Worm (Caenorhabditis elegans): Measurements from ENCODE around the gene T06F4.1.

The T06F4.1 gene

ce11 chrX:4075934-4076333 lies 3.2 kb downstream of the T06F4.1 start:
- no peak for TF ChIP-seq ceh-13 (GFP tag; optimal IDR thresholded peaks at IDR 0.05)
- TF ChIP-seq ama-1 (optimal IDR thresholded peaks at IDR 0.05): no peak
- no peak for TF ChIP-seq B0310.2 (tag; optimal IDR thresholded peaks at IDR 0.05)
- TF ChIP-seq F13C5.2 (tag; optimal IDR thresholded peaks at IDR 0.05): no peak
- no peak for TF ChIP-seq ets-7 (tag; optimal IDR thresholded peaks at IDR 0.05)
- TF ChIP-seq scrt-1 (GFP tag; IDR thresholded peaks at IDR 0.05): no peak
- TF ChIP-seq tra-4 (tag; optimal IDR thresholded peaks at IDR 0.05): no peak
- no peak for TF ChIP-seq sea-1 (GFP tag; conservative IDR thresholded peaks at IDR 0.05)
- no peak for TF ChIP-seq tbx-37 (GFP tag; conservative IDR thresholded peaks at IDR 0.05)
- TF ChIP-seq pes-1 (GFP tag; IDR thresholded peaks at IDR 0.05): no peak
- no peak for TF ChIP-seq hmg-4 (GFP tag; optimal IDR thresholded peaks at IDR 0.05)

DNA sequence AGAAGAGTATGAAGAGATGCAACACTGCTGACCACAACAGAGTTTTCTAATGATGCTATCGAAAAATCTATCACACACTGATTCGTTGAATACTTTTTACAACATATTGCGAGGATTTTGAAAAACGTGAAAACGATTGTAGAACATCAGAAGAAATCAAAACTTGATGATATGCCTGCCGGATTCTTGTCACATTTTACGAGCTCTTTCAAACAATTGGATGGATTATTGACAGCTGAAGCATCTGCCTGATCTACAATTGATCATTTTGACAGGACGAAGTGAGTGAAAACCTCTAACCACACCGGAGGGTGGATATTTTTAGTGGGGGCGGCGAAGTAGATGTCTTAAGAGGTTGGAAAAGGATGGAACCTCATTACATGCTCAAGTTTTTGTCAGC lies 6.7 kb downstream of the T06F4.1 start:
- TF ChIP-seq hnd-1 (tag; optimal IDR thresholded peaks at IDR 0.05) (no peak), scrt-1 (GFP tag; IDR thresholded peaks at IDR 0.05) (no peak), ceh-36 (tag; optimal IDR thresholded peaks at IDR 0.05) (no peak), hmbx-1 (tag; optimal IDR thresholded peaks at IDR 0.05) (no peak), flt-1 (GFP tag; IDR thresholded peaks at IDR 0.05) (no peak), pes-1 (GFP tag; IDR thresholded peaks at IDR 0.05) (no peak), sea-1 (GFP tag; conservative IDR thresholded peaks at IDR 0.05) (no peak), ama-1 (optimal IDR thresholded peaks at IDR 0.05) (no peak), ceh-13 (GFP tag; optimal IDR thresholded peaks at IDR 0.05) (no peak), tbx-37 (GFP tag; conservative IDR thresholded peaks at IDR 0.05) (no peak), F13C5.2 (tag; optimal IDR thresholded peaks at IDR 0.05) (no peak), B0310.2 (tag; optimal IDR thresholded peaks at IDR 0.05) (no peak), ets-7 (tag; optimal IDR thresholded peaks at IDR 0.05) (no peak), aly-1 (tag; optimal IDR thresholded peaks at IDR 0.05) (no peak), hmg-4 (GFP tag; optimal IDR thresholded peaks at IDR 0.05) (no peak), tbx-11 (GFP tag; IDR thresholded peaks at IDR 0.05) (no peak)

ce11 chrX:4068180-4068579 lies 11.0 kb downstream of the T06F4.1 start:
- no peak for TF ChIP-seq tbx-37 (GFP tag; conservative IDR thresholded peaks at IDR 0.05)
- no peak for TF ChIP-seq hmbx-1 (tag; optimal IDR thresholded peaks at IDR 0.05)
- TF ChIP-seq hmg-4 (GFP tag; optimal IDR thresholded peaks at IDR 0.05): no peak
- no peak for TF ChIP-seq ama-1 (optimal IDR thresholded peaks at IDR 0.05)
- TF ChIP-seq pes-1 (GFP tag; IDR thresholded peaks at IDR 0.05): no peak
- TF ChIP-seq tbx-11 (GFP tag; IDR thresholded peaks at IDR 0.05): no peak
- TF ChIP-seq flt-1 (GFP tag; IDR thresholded peaks at IDR 0.05): no peak
- TF ChIP-seq aly-1 (tag; optimal IDR thresholded peaks at IDR 0.05): no peak
- TF ChIP-seq tra-4 (tag; optimal IDR thresholded peaks at IDR 0.05): no peak
- TF ChIP-seq ceh-36 (tag; optimal IDR thresholded peaks at IDR 0.05): no peak
- TF ChIP-seq B0310.2 (tag; optimal IDR thresholded peaks at IDR 0.05): no peak
- TF ChIP-seq scrt-1 (GFP tag; IDR thresholded peaks at IDR 0.05): no peak
- no peak for TF ChIP-seq ceh-13 (GFP tag; optimal IDR thresholded peaks at IDR 0.05)
- TF ChIP-seq hnd-1 (tag; optimal IDR thresholded peaks at IDR 0.05): no peak
- TF ChIP-seq F13C5.2 (tag; optimal IDR thresholded peaks at IDR 0.05): no peak
- TF ChIP-seq sea-1 (GFP tag; conservative IDR thresholded peaks at IDR 0.05): no peak
- TF ChIP-seq ets-7 (tag; optimal IDR thresholded peaks at IDR 0.05): no peak

DNA sequence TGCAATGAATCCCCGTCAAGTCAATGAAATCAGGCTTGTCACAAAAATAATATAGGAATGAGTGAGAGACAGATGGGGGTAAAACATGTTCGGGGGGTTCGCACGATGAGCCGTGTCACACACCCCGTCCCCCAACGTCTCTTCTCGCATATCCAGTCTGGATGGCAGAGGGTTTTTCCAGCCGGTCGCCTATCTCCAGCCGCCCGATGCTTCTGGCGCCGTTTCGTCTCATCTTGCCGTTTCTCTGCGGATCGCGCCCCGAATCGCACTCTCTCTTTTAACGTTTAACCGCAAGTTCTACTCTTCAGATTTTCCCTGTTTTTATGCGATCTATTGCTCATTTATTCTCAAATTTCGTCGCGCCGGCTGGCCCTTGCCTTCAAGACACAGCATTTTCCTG lies 17.2 kb downstream of the T06F4.1 start:
- TF ChIP-seq aly-1 (tag; optimal IDR thresholded peaks at IDR 0.05) (no peak), F13C5.2 (tag; optimal IDR thresholded peaks at IDR 0.05) (no peak), tbx-11 (GFP tag; IDR thresholded peaks at IDR 0.05) (no peak), sea-1 (GFP tag; conservative IDR thresholded peaks at IDR 0.05) (no peak), tra-4 (tag; optimal IDR thresholded peaks at IDR 0.05) (no peak), ceh-13 (GFP tag; optimal IDR thresholded peaks at IDR 0.05) (no peak), hnd-1 (tag; optimal IDR thresholded peaks at IDR 0.05) (no peak), pes-1 (GFP tag; IDR thresholded peaks at IDR 0.05) (no peak), tbx-37 (GFP tag; conservative IDR thresholded peaks at IDR 0.05) (no peak), ama-1 (optimal IDR thresholded peaks at IDR 0.05) (no peak), ceh-36 (tag; optimal IDR thresholded peaks at IDR 0.05) (no peak), ets-7 (tag; optimal IDR thresholded peaks at IDR 0.05) (no peak), scrt-1 (GFP tag; IDR thresholded peaks at IDR 0.05) (no peak), flt-1 (GFP tag; IDR thresholded peaks at IDR 0.05) (no peak), B0310.2 (tag; optimal IDR thresholded peaks at IDR 0.05) (no peak), hmg-4 (GFP tag; optimal IDR thresholded peaks at IDR 0.05) (no peak), hmbx-1 (tag; optimal IDR thresholded peaks at IDR 0.05) (no peak)

ce11 chrX:4021967-4022366 lies 57.2 kb downstream of the T06F4.1 start, which contains the start of gene acr-10:
acr-10 (plus strand) TSS chrX:4022267.
- no peak for TF ChIP-seq ama-1 (optimal IDR thresholded peaks at IDR 0.05)
- no peak for TF ChIP-seq tbx-37 (GFP tag; conservative IDR thresholded peaks at IDR 0.05)
- no peak for TF ChIP-seq B0310.2 (tag; optimal IDR thresholded peaks at IDR 0.05)
- TF ChIP-seq ceh-13 (GFP tag; optimal IDR thresholded peaks at IDR 0.05): no peak
- TF ChIP-seq aly-1 (tag; optimal IDR thresholded peaks at IDR 0.05): no peak
- no peak for TF ChIP-seq tbx-11 (GFP tag; IDR thresholded peaks at IDR 0.05)

DNA sequence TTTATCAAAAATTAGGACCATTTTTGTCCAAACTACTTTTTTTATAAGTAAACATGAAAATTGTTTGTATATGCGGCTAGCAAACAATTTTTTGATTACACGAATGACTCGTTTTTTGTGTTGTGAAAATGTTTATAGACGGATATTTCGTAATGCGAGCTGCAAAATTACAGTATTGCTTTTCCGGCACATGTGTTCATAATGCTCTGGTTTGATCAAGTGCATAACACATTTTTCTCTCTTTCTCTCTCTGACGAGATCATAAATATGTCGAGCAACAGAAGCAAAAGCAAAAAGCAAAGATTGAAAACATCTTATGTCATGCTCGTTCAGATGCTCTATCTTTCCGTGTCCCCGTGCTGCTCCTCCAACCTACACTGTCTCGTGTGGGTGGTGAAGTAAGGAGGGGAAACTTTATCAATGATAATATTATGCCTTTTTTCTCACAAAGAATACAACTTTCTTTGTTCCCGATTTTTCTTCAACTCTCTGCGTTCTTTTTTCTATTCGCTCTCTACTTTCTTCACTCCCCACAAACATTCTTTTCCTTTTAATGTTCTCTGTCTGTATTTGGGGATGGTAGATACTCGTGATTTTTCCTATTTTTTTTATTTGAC lies 60.5 kb downstream of the T06F4.1 start:
- TF ChIP-seq aly-1 (tag; optimal IDR thresholded peaks at IDR 0.05): no peak
- no peak for TF ChIP-seq sea-1 (GFP tag; conservative IDR thresholded peaks at IDR 0.05)

ce11 chrX:4017576-4018309 lies 61.4 kb downstream of the T06F4.1 start:
- TF ChIP-seq sea-1 (GFP tag; conservative IDR thresholded peaks at IDR 0.05): no peak
- no peak for TF ChIP-seq hnd-1 (tag; optimal IDR thresholded peaks at IDR 0.05)
- TF ChIP-seq scrt-1 (GFP tag; IDR thresholded peaks at IDR 0.05): no peak
- no peak for TF ChIP-seq ceh-13 (GFP tag; optimal IDR thresholded peaks at IDR 0.05)
- TF ChIP-seq hmg-4 (GFP tag; optimal IDR thresholded peaks at IDR 0.05): no peak

All from whole organism, early embryonic.